Worm (Caenorhabditis elegans) whole organism, early embryonic: ENCODE data around the gene R10E9.4.

ENCODE experiments used
- B0310.2 ChIP-seq: sonication (generic microtip); optimal IDR thresholded peaks from 2 replicates; lab custom pipeline; 2016; ENCODE audit warnings: mild to moderate bottlenecking, missing genetic modification characterization, missing compliant biosample characterization
- F13C5.2 ChIP-seq: sonication (generic microtip); optimal IDR thresholded peaks from 2 replicates; lab custom pipeline; 2017; ENCODE audit warnings: mild to moderate bottlenecking, missing genetic modification characterization, inconsistent platforms, missing compliant biosample characterization
- aly-1 ChIP-seq: sonication (generic microtip); optimal IDR thresholded peaks from 2 replicates; lab custom pipeline; 2016; ENCODE audit warnings: missing genetic modification characterization, missing compliant biosample characterization
- ama-1 ChIP-seq: fragments of 150-350 bp; optimal IDR thresholded peaks from 2 replicates; lab custom pipeline; 2014
- ceh-13 ChIP-seq: fragments of 200-800 bp; sonication (Bioruptor generic); optimal IDR thresholded peaks from 2 replicates; lab custom pipeline; 2018; ENCODE audit warnings: mild to moderate bottlenecking, missing genetic modification characterization, missing compliant biosample characterization
- ceh-36 ChIP-seq: sonication (generic microtip); optimal IDR thresholded peaks from 2 replicates; lab custom pipeline; 2016; ENCODE audit warnings: missing genetic modification characterization, inconsistent platforms, missing compliant biosample characterization
- ets-7 ChIP-seq: sonication (generic microtip); optimal IDR thresholded peaks from 2 replicates; lab custom pipeline; 2016; ENCODE audit warnings: missing genotype, missing genetic modification characterization, missing compliant biosample characterization
- flt-1 ChIP-seq: fragments of 200-800 bp; sonication (Bioruptor generic); IDR thresholded peaks from 2 replicates; pipeline ENCODE4 v1.3.6; 2022; ENCODE audit warnings: missing genetic modification characterization, missing compliant biosample characterization
- hmbx-1 ChIP-seq: sonication (generic microtip); optimal IDR thresholded peaks from 2 replicates; lab custom pipeline; 2016; ENCODE audit warnings: mild to moderate bottlenecking, missing genetic modification characterization, missing compliant biosample characterization
- hmg-4 ChIP-seq: fragments of 200-800 bp; sonication (Bioruptor generic); optimal IDR thresholded peaks from 2 replicates; lab custom pipeline; 2018; ENCODE audit warnings: mild to moderate bottlenecking, missing genetic modification characterization, missing compliant biosample characterization
- hnd-1 ChIP-seq: sonication (generic microtip); optimal IDR thresholded peaks from 2 replicates; lab custom pipeline; 2016; ENCODE audit warnings: missing genetic modification characterization, missing compliant biosample characterization
- pes-1 ChIP-seq: fragments of 200-800 bp; sonication (Bioruptor generic); IDR thresholded peaks from 2 replicates; pipeline ENCODE4 v1.3.6; 2022; ENCODE audit warnings: missing genetic modification reagents, missing genetic modification characterization, missing compliant biosample characterization
- scrt-1 ChIP-seq: fragments of 200-800 bp; sonication (Bioruptor generic); IDR thresholded peaks from 2 replicates; pipeline ENCODE4 v1.3.6; 2022; ENCODE audit warnings: missing genetic modification characterization, missing compliant biosample characterization
- sea-1 ChIP-seq: fragments of 200-800 bp; sonication (Bioruptor generic); conservative IDR thresholded peaks from 2 replicates; pipeline ENCODE4 v1.3.6; 2022; ENCODE audit warnings: missing genetic modification characterization, missing compliant biosample characterization
- tbx-11 ChIP-seq: fragments of 200-800 bp; sonication (Bioruptor generic); IDR thresholded peaks from 2 replicates; pipeline ENCODE4 v1.3.6; 2022; ENCODE audit warnings: missing genetic modification characterization, missing compliant biosample characterization
- tbx-37 ChIP-seq: fragments of 200-800 bp; sonication (Bioruptor generic); conservative IDR thresholded peaks from 2 replicates; pipeline ENCODE4 v1.3.6; 2022; ENCODE audit warnings: missing genetic modification reagents, missing genetic modification characterization, missing compliant biosample characterization
- tra-4 ChIP-seq: sonication (generic microtip); optimal IDR thresholded peaks from 2 replicates; lab custom pipeline; 2017; ENCODE audit warnings: missing genetic modification characterization, missing compliant biosample characterization

R10E9.4 gene

DNA sequence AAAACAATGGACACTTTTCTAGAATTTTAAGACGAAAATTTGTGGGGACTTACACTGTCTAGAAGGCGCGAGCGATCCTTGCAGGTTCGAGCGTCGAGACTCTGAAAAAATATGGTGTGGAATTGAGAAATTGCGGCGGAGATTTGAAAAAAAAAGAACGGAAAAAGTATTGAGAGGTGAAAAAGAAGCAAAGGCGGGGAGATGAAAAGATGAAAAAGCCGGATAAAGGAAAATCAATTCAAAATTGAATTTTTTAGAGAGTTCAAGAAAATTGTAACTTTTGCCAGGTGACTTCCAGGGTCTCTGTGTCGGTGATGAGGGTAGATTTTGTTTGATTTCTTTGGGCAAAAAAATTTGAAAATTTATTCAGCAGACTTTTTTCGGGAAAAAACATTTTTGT is 3.7 kb upstream of the R10E9.4 start, which contains the start of gene msi-1:
Gene msi-1, minus strand, starts transcription at position 101 of the 400 bp plus-strand sequence.
- no peak for TF ChIP-seq tra-4 (tag; lab: Kevin White, UChicago)
- no peak for TF ChIP-seq hnd-1 (tag; lab: Kevin White, UChicago)
- TF ChIP-seq ceh-36 (tag; lab: Kevin White, UChicago), result no peak
- no peak for TF ChIP-seq B0310.2 (tag; lab: Kevin White, UChicago)
- no peak for TF ChIP-seq pes-1
- TF ChIP-seq hmbx-1 (tag; lab: Kevin White, UChicago), result no peak
- no peak for TF ChIP-seq hmg-4 (GFP tag; lab: Kevin White, UChicago)
- no peak for TF ChIP-seq tbx-37
- no peak for TF ChIP-seq ets-7 (tag; lab: Kevin White, UChicago)
- no peak for TF ChIP-seq tbx-11 (GFP tag; lab: Robert Waterston, UW)
- no peak for TF ChIP-seq ama-1 (lab: Kevin White, UChicago)
- TF ChIP-seq F13C5.2 (tag; lab: Kevin White, UChicago), result no peak
- no peak for TF ChIP-seq ceh-13 (GFP tag; lab: Kevin White, UChicago)
- no peak for TF ChIP-seq aly-1 (tag; lab: Kevin White, UChicago)
- TF ChIP-seq sea-1 (GFP tag; lab: Robert Waterston, UW), result no peak
- no peak for TF ChIP-seq scrt-1 (GFP tag; lab: Robert Waterston, UW)
- no peak for TF ChIP-seq flt-1

ce11 chrIII:3975008-3975407 is 2.4 kb upstream of the R10E9.4 start:
- TF ChIP-seq scrt-1 (GFP tag; lab: Robert Waterston, UW) (no peak), sea-1 (GFP tag; lab: Robert Waterston, UW) (no peak), hnd-1 (tag; lab: Kevin White, UChicago) (no peak), F13C5.2 (tag; lab: Kevin White, UChicago) (no peak), pes-1 (no peak), hmbx-1 (tag; lab: Kevin White, UChicago) (no peak), tbx-11 (GFP tag; lab: Robert Waterston, UW) (no peak), aly-1 (tag; lab: Kevin White, UChicago) (no peak)

ce11 chrIII:3974503-3974902 is 1.9 kb upstream of the R10E9.4 start:
- TF ChIP-seq ceh-13 (GFP tag; lab: Kevin White, UChicago) (no peak), F13C5.2 (tag; lab: Kevin White, UChicago) (no peak), flt-1 (no peak), sea-1 (GFP tag; lab: Robert Waterston, UW) (no peak), hnd-1 (tag; lab: Kevin White, UChicago) (no peak), ama-1 (lab: Kevin White, UChicago) (no peak)

ce11 chrIII:3970395-3970794 is 2.2 kb downstream of the R10E9.4 start:
- TF ChIP-seq hnd-1 (tag; lab: Kevin White, UChicago), result no peak
- no peak for TF ChIP-seq tbx-11 (GFP tag; lab: Robert Waterston, UW)
- no peak for TF ChIP-seq scrt-1 (GFP tag; lab: Robert Waterston, UW)
- no peak for TF ChIP-seq tbx-37

DNA sequence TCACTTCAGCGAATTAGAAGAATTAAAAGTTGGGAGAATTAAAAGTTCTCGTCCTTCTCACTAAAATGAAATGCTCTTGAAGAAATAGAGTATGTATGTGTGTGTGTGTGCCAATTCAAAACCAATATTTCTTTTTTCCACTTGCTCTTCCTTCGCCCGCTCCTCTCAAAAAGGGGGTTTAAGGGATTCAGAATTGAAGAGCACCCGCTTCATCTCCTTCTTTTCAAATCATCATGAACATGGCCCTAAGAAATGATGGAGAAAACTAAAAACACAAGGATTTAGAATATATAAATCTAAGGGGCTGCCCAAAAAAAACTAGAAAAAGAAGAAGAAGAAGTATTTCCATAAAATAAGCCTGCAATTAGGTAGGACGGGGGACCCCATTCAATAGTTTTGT is 3.5 kb downstream of the R10E9.4 start:
- no peak for TF ChIP-seq ceh-13 (GFP tag; lab: Kevin White, UChicago)
- no peak for TF ChIP-seq tbx-11 (GFP tag; lab: Robert Waterston, UW)

DNA sequence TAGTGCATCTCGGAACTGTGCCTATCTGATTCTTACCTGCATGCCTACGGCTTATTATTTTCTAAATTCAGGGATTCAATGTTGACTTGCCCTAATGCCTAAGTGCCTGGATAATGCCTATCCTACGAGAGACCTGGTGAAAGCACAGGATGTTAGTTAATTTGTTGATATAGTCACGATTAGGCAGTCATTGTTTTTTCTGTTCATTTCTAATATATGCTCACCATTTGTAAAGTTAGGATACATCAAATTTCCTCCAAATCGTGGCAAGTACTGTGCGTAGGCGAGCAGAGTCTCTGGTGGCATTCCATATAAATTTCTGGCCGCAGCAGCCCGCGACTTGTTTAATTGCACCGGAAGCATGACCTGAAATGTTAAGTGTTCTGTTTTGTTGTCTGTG is 6.4 kb downstream of the R10E9.4 start:
- TF ChIP-seq pes-1, result no peak
- no peak for TF ChIP-seq tbx-11 (GFP tag; lab: Robert Waterston, UW)
- no peak for TF ChIP-seq scrt-1 (GFP tag; lab: Robert Waterston, UW)
- no peak for TF ChIP-seq ceh-13 (GFP tag; lab: Kevin White, UChicago)
- TF ChIP-seq sea-1 (GFP tag; lab: Robert Waterston, UW), result no peak
- TF ChIP-seq hnd-1 (tag; lab: Kevin White, UChicago), result no peak

DNA sequence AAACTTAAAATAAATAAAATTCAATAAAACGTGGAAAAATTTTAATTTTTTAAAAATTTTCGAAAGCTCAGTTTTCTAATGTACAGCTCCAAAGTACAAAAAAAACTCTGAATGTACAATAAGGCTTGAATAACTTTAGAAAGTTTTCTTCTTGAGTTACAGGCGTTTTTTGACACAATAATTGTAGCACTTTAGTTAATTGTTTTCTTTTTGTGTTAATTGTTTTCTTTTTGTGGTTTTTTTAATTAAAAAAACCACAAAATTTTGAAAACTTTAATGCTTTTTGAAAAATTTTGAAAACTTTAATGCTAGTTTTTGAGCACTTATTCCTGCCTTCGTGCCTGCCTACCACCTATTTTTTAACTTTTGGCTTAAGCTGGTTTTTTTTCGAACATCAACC is 8.3 kb downstream of the R10E9.4 start, which contains the start of gene R10E9.2:
Gene R10E9.2, minus strand, starts transcription at position 101 of the 400 bp plus-strand sequence.
- TF ChIP-seq tra-4 (tag; lab: Kevin White, UChicago) (no peak), hmbx-1 (tag; lab: Kevin White, UChicago) (no peak), ceh-36 (tag; lab: Kevin White, UChicago) (no peak), flt-1 (no peak), ceh-13 (GFP tag; lab: Kevin White, UChicago) (no peak), aly-1 (tag; lab: Kevin White, UChicago) (no peak), scrt-1 (GFP tag; lab: Robert Waterston, UW) (no peak), tbx-37 (no peak), F13C5.2 (tag; lab: Kevin White, UChicago) (no peak), hmg-4 (GFP tag; lab: Kevin White, UChicago) (no peak), ets-7 (tag; lab: Kevin White, UChicago) (no peak), hnd-1 (tag; lab: Kevin White, UChicago) (no peak), pes-1 (no peak), B0310.2 (tag; lab: Kevin White, UChicago) (no peak), tbx-11 (GFP tag; lab: Robert Waterston, UW) (no peak), sea-1 (GFP tag; lab: Robert Waterston, UW) (no peak)

- TF ChIP-seq ceh-36 (tag; lab: Kevin White, UChicago) (no peak), ceh-13 (GFP tag; lab: Kevin White, UChicago) (no peak), hnd-1 (tag; lab: Kevin White, UChicago) (no peak), hmbx-1 (tag; lab: Kevin White, UChicago) (no peak), tbx-11 (GFP tag; lab: Robert Waterston, UW) (no peak), tbx-37 (no peak), ets-7 (tag; lab: Kevin White, UChicago) (no peak), sea-1 (GFP tag; lab: Robert Waterston, UW) (no peak), scrt-1 (GFP tag; lab: Robert Waterston, UW) (no peak), hmg-4 (GFP tag; lab: Kevin White, UChicago) (no peak), B0310.2 (tag; lab: Kevin White, UChicago) (no peak)
Measured at ce11 chrIII:3959987-3960386, 12.6 kb downstream of the R10E9.4 start, which contains the start of gene R10E9.3. Gene R10E9.3 (plus strand): TSS chrIII:3960221.
